Fruit fly (Drosophila melanogaster) whole organism, prepupa: ENCODE data around the gene CG5644.
A peak's percentile ranks its signal among the peaks of the same experiment; 100 is the strongest.

Experiments used
- Blimp-1 ChIP-seq: fragments of 200-800 bp; sonication (Bioruptor generic); optimal IDR thresholded peaks from 3 replicates; lab custom pipeline; 2017; ENCODE audit warnings: missing biosample characterization, missing genetic modification characterization, mild to moderate bottlenecking, moderate library complexity, missing genetic modification reagents
- CG10669 ChIP-seq: fragments of 200-800 bp; sonication (Bioruptor generic); optimal IDR thresholded peaks from 3 replicates; lab custom pipeline; 2018; ENCODE audit warnings: missing biosample characterization, mild to moderate bottlenecking, missing genetic modification characterization, moderate library complexity
- CG11294 ChIP-seq: fragments of 200-800 bp; sonication (Bioruptor generic); IDR thresholded peaks from 2 replicates; pipeline ENCODE4 v1.3.6; 2022; ENCODE audit warnings: missing biosample characterization, missing genetic modification characterization
- CG11902 ChIP-seq: fragments of 200-800 bp; sonication (Bioruptor generic); optimal IDR thresholded peaks from 3 replicates; lab custom pipeline; 2016; ENCODE audit warnings: missing biosample characterization, missing genetic modification characterization
- CG15336 ChIP-seq: fragments of 200-800 bp; sonication (Bioruptor generic); IDR thresholded peaks from 2 replicates; pipeline ENCODE4 v1.3.6; 2022; ENCODE audit warnings: missing biosample characterization, missing genetic modification characterization
- CG1621 ChIP-seq: fragments of 200-800 bp; sonication (Bioruptor generic); optimal IDR thresholded peaks from 3 replicates; lab custom pipeline; 2018; ENCODE audit warnings: missing biosample characterization, mild to moderate bottlenecking, missing genetic modification characterization
- CG3032 ChIP-seq: fragments of 200-800 bp; optimal IDR thresholded peaks from 2 replicates; lab custom pipeline; 2019; ENCODE audit warnings: missing biosample characterization, mild to moderate bottlenecking, missing genetic modification characterization, moderate library complexity
- CG31627 ChIP-seq: fragments of 200-800 bp; sonication (Bioruptor generic); optimal IDR thresholded peaks from 3 replicates; lab custom pipeline; 2016; ENCODE audit warnings: missing biosample characterization, missing genetic modification characterization
- CG32006 ChIP-seq: fragments of 200-800 bp; sonication (Bioruptor generic); optimal IDR thresholded peaks from 3 replicates; lab custom pipeline; 2017; ENCODE audit warnings: missing biosample characterization, mild to moderate bottlenecking, missing genetic modification characterization
- CG3919 ChIP-seq: fragments of 200-800 bp; sonication (Bioruptor generic); optimal IDR thresholded peaks from 3 replicates; lab custom pipeline; 2016; ENCODE audit warnings: missing biosample characterization, missing genetic modification characterization
- CG4318 ChIP-seq: fragments of 200-800 bp; sonication (Bioruptor generic); optimal IDR thresholded peaks from 3 replicates; lab custom pipeline; 2017; ENCODE audit warnings: missing biosample characterization, mild to moderate bottlenecking, missing genetic modification characterization
- CG6163 ChIP-seq: fragments of 200-800 bp; sonication (Bioruptor generic); IDR thresholded peaks from 3 replicates; pipeline ENCODE4 v1.3.6; 2022; ENCODE audit warnings: missing biosample characterization, missing genetic modification characterization
- CG6276 ChIP-seq: fragments of 200-800 bp; sonication (Bioruptor generic); optimal IDR thresholded peaks from 2 replicates; lab custom pipeline; 2017; ENCODE audit warnings: missing biosample characterization, mild to moderate bottlenecking, missing genetic modification characterization
- CG6792 ChIP-seq: fragments of 200-800 bp; sonication (Bioruptor generic); optimal IDR thresholded peaks from 3 replicates; lab custom pipeline; 2016; ENCODE audit warnings: missing biosample characterization, missing genetic modification characterization
- CG6854 ChIP-seq: fragments of 200-800 bp; sonication (Bioruptor generic); optimal IDR thresholded peaks from 2 replicates; lab custom pipeline; 2017; ENCODE audit warnings: missing biosample characterization, mild to moderate bottlenecking, missing genetic modification characterization
- CG7368 ChIP-seq: fragments of 200-800 bp; sonication (Bioruptor generic); optimal IDR thresholded peaks from 3 replicates; lab custom pipeline; 2016; ENCODE audit warnings: missing biosample characterization, missing genetic modification characterization
- CG8119 ChIP-seq: fragments of 200-800 bp; sonication (Bioruptor generic); IDR thresholded peaks from 3 replicates; pipeline ENCODE4 v1.3.6; 2022; ENCODE audit warnings: missing biosample characterization, missing genetic modification characterization
- CG8632 ChIP-seq: fragments of 200-800 bp; sonication (Bioruptor generic); optimal IDR thresholded peaks from 3 replicates; lab custom pipeline; 2016; ENCODE audit warnings: missing biosample characterization, missing genetic modification characterization
- CG9139 ChIP-seq: fragments of 200-800 bp; sonication (Bioruptor generic); optimal IDR thresholded peaks from 3 replicates; lab custom pipeline; 2017; ENCODE audit warnings: missing biosample characterization, mild to moderate bottlenecking, missing genetic modification characterization
- Eip75B ChIP-seq: fragments of 200-800 bp; sonication (Bioruptor generic); optimal IDR thresholded peaks from 3 replicates; lab custom pipeline; 2016; ENCODE audit warnings: missing biosample characterization, missing genetic modification characterization
- Eip78C ChIP-seq: fragments of 200-800 bp; sonication (Bioruptor generic); peaks from one replicate; lab custom pipeline; 2016; ENCODE audit warnings: missing biosample characterization, missing genetic modification characterization
- Eip93F ChIP-seq: fragments of 200-800 bp; sonication (Bioruptor generic); optimal IDR thresholded peaks from 2 replicates; lab custom pipeline; 2016; ENCODE audit warnings: missing biosample characterization, mild to moderate bottlenecking, missing genetic modification characterization
- Ets96B ChIP-seq: fragments of 200-800 bp; optimal IDR thresholded peaks from 2 replicates; lab custom pipeline; 2019; ENCODE audit warnings: missing biosample characterization, mild to moderate bottlenecking, missing genetic modification characterization, moderate library complexity
- Hr4 ChIP-seq: fragments of 200-800 bp; sonication (Bioruptor generic); optimal IDR thresholded peaks from 3 replicates; lab custom pipeline; 2016; ENCODE audit warnings: missing biosample characterization, missing genetic modification characterization
- Lpt ChIP-seq: fragments of 200-800 bp; sonication (Bioruptor generic); optimal IDR thresholded peaks from 3 replicates; lab custom pipeline; 2016; ENCODE audit warnings: missing biosample characterization, missing genetic modification characterization
- Sox14 ChIP-seq: fragments of 200-800 bp; sonication (Bioruptor generic); optimal IDR thresholded peaks from 3 replicates; lab custom pipeline; 2016; ENCODE audit warnings: missing biosample characterization, missing genetic modification characterization
- cyc ChIP-seq: fragments of 200-800 bp; sonication (Bioruptor generic); optimal IDR thresholded peaks from 3 replicates; lab custom pipeline; 2016; ENCODE audit warnings: missing biosample characterization, missing genetic modification characterization
- dac ChIP-seq: fragments of 200-800 bp; sonication (Bioruptor generic); optimal IDR thresholded peaks from 2 replicates; lab custom pipeline; 2017; ENCODE audit warnings: missing biosample characterization, mild to moderate bottlenecking, missing genetic modification characterization
- dsx ChIP-seq: fragments of 200-800 bp; optimal IDR thresholded peaks from 3 replicates; lab custom pipeline; 2019; ENCODE audit warnings: missing biosample characterization, mild to moderate bottlenecking, missing genetic modification characterization, moderate library complexity; ENCODE audit not compliant: poor library complexity, severe bottlenecking
- esn ChIP-seq: fragments of 200-800 bp; sonication (Bioruptor generic); optimal IDR thresholded peaks from 2 replicates; lab custom pipeline; 2016; ENCODE audit warnings: missing biosample characterization, mild to moderate bottlenecking, missing genetic modification characterization, moderate library complexity
- fd85E ChIP-seq: fragments of 200-800 bp; sonication (Bioruptor generic); optimal IDR thresholded peaks from 3 replicates; lab custom pipeline; 2016; ENCODE audit warnings: missing biosample characterization, missing genetic modification characterization
- fkh ChIP-seq: fragments of 200-800 bp; sonication (Bioruptor generic); optimal IDR thresholded peaks from 3 replicates; lab custom pipeline; 2017; ENCODE audit warnings: missing biosample characterization, mild to moderate bottlenecking, missing genetic modification characterization, moderate library complexity
- lz ChIP-seq: fragments of 200-800 bp; sonication (Bioruptor generic); optimal IDR thresholded peaks from 3 replicates; lab custom pipeline; 2016; ENCODE audit warnings: missing biosample characterization, missing genetic modification characterization
- net ChIP-seq: fragments of 200-800 bp; sonication (Bioruptor generic); optimal IDR thresholded peaks from 3 replicates; lab custom pipeline; 2016; ENCODE audit warnings: missing biosample characterization, missing genetic modification characterization
- pdm3 ChIP-seq: fragments of 200-800 bp; sonication (Bioruptor generic); optimal IDR thresholded peaks from 3 replicates; lab custom pipeline; 2016; ENCODE audit warnings: missing biosample characterization, missing genetic modification characterization
- spab ChIP-seq: fragments of 200-800 bp; sonication (Bioruptor generic); optimal IDR thresholded peaks from 2 replicates; lab custom pipeline; 2017; ENCODE audit warnings: missing biosample characterization, mild to moderate bottlenecking, missing genetic modification characterization, missing genetic modification reagents
- ss ChIP-seq, 2 experiments: fragments of 200-800 bp; sonication (Bioruptor generic); optimal IDR thresholded peaks; 2 replicates in 1 of 2; 3 replicates in 1 of 2; lab custom pipeline; 2017 to 2018; ENCODE audit warnings: mild to moderate bottlenecking in 2 of 2, missing biosample characterization in 2 of 2, missing genetic modification characterization in 2 of 2, moderate library complexity in 1 of 2
- svp ChIP-seq: fragments of 200-800 bp; sonication (Bioruptor generic); peaks from one replicate; lab custom pipeline; 2016; ENCODE audit warnings: missing biosample characterization, missing genetic modification characterization

CG5644 gene

dm6 chr3L:8996173-8996767 lies 16.6 kb upstream of the CG5644 start (continued):
- TF ChIP-seq Eip78C (GFP tag; lab: Kevin White, UChicago) (peak; percentile 97), Lpt (GFP tag; lab: Kevin White, UChicago) (peak; percentile 91), CG6276 (GFP tag; lab: Kevin White, UChicago) (peak; percentile 91), CG31627 (GFP tag; lab: Kevin White, UChicago) (peak; percentile 92), CG6792 (GFP tag; lab: Kevin White, UChicago) (peak; percentile 89), CG7368 (GFP tag; lab: Kevin White, UChicago) (peak; percentile 87), CG8632 (GFP tag; lab: Kevin White, UChicago) (peak; percentile 82), pdm3 (GFP tag; lab: Kevin White, UChicago) (peak; percentile 91), CG11902 (GFP tag; lab: Kevin White, UChicago) (peak; percentile 86)

- TF ChIP-seq CG9139 (GFP tag; lab: Kevin White, UChicago) = no peak
- TF ChIP-seq CG11902 (GFP tag; lab: Kevin White, UChicago) = no peak
- TF ChIP-seq Eip78C (GFP tag; lab: Kevin White, UChicago) = no peak
- TF ChIP-seq Blimp-1 (GFP tag; lab: Kevin White, UChicago) = no peak
- TF ChIP-seq svp = no peak
- TF ChIP-seq CG11294 (GFP tag; lab: Robert Waterston, UW) = no peak
- no peak for TF ChIP-seq CG6792 (GFP tag; lab: Kevin White, UChicago)
- TF ChIP-seq dsx = no peak
- no peak for TF ChIP-seq Lpt (GFP tag; lab: Kevin White, UChicago)
- no peak for TF ChIP-seq Sox14 (GFP tag; lab: Kevin White, UChicago)
- no peak for TF ChIP-seq Ets96B (tag; lab: Kevin White, UChicago)
- no peak for TF ChIP-seq dac (GFP tag; lab: Kevin White, UChicago)
- TF ChIP-seq, all 60 proteins: peak for 0
Observed at dm6 chr3L:8990128-8990527, 10.4 kb upstream of the CG5644 start, which contains the start of gene CG5280. Gene CG5280, minus strand, starts transcription at chr3L:8990228.

DNA sequence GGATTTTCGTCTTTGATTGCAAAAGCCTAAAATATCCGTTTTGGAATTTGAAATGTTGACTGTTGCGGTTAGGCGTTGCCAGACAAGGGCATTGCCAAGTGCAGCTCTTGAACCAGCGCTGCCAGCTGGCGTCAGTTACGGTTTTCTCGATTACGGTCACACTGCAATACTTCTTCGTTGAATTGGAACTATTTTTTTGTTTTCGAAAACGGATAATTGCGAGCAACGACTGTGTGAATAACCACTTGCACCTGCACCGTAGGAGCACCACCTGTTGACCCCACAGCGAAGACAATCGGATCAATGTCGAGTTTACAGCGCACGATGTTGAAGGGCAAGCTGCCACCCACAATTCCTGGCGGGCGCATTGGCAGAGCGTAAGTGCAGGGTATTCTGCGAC lies 6.9 kb upstream of the CG5644 start, which contains the start of gene CG5068:
Gene CG5068 (plus strand): TSS at position 129 of the 400 bp plus-strand sequence.
- peak; percentile 13 for TF ChIP-seq fkh (GFP tag; lab: Kevin White, UChicago)
- TF ChIP-seq lz (GFP tag; lab: Kevin White, UChicago) = no peak
- no peak for TF ChIP-seq CG32006 (GFP tag; lab: Kevin White, UChicago)
- TF ChIP-seq Ets96B (tag; lab: Kevin White, UChicago) = no peak

DNA sequence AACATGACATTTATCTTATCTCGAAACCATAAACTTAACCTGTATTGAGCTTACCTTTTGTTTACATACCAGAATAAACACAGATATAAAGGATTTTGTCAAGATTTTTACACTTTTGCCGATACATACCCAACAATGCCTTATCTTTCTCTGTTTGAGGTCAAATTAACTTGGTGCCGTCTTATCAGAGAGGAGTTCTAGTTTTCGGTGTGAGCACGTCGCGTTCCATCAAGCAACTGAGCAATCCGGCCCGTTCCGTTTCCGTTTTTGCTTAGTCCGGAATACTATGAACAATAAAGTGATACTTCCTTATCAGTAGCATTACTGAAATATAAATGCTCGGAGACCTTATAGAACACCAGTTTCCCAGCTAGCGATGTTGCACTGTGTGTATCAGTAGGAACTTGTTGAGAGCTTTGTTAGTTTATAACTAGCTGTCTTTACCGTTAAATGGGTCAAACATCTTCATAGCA lies 6.2 kb upstream of the CG5644 start, which contains the start of gene Galk:
Gene Galk (minus strand): TSS at position 244 of the 473 bp plus-strand sequence.
- 0 out of 2 replicates have a peak, but pooled peaks have one; percentile 32 for TF ChIP-seq CG11294 (GFP tag; lab: Robert Waterston, UW)
- TF ChIP-seq CG6163 = 0 out of 3 replicates have a peak, but pooled peaks have one; percentile 24
- TF ChIP-seq lz (GFP tag; lab: Kevin White, UChicago) = no peak
- no peak for TF ChIP-seq CG4318
- TF ChIP-seq Eip78C (GFP tag; lab: Kevin White, UChicago) = no peak
- TF ChIP-seq spab (GFP tag; lab: Kevin White, UChicago) = no peak
- TF ChIP-seq fkh (GFP tag; lab: Kevin White, UChicago) = peak; percentile 78
- 0 out of 2 replicates have a peak, but pooled peaks have one; percentile 14 for TF ChIP-seq CG15336
- TF ChIP-seq Eip75B (GFP tag; lab: Kevin White, UChicago) = no peak
- TF ChIP-seq CG1621 (tag; lab: Kevin White, UChicago) = no peak

dm6 chr3L:8985132-8985847 lies 5.6 kb upstream of the CG5644 start:
- TF ChIP-seq net (no peak), CG3919 (no peak), CG32006 (GFP tag; lab: Kevin White, UChicago) (no peak), CG6163 (no peak), pdm3 (GFP tag; lab: Kevin White, UChicago) (no peak), CG11902 (GFP tag; lab: Kevin White, UChicago) (no peak), fd85E (GFP tag; lab: Kevin White, UChicago) (no peak), CG3032 (tag; lab: Kevin White, UChicago) (peak; percentile 15), ss (GFP tag; optimal IDR thresholded peaks at IDR 0.05; lab: Kevin White, UChicago) (no peak), CG31627 (GFP tag; lab: Kevin White, UChicago) (peak; percentile 21), Eip78C (GFP tag; lab: Kevin White, UChicago) (no peak), Hr4 (GFP tag; lab: Kevin White, UChicago) (no peak), esn (GFP tag; lab: Kevin White, UChicago) (peak; percentile 41), Eip93F (GFP tag; lab: Kevin White, UChicago) (no peak), CG10669 (GFP tag; lab: Kevin White, UChicago) (no peak), svp (peak; percentile 71), dac (GFP tag; lab: Kevin White, UChicago) (no peak), CG6854 (no peak), lz (GFP tag; lab: Kevin White, UChicago) (peak; percentile 12), cyc (GFP tag; lab: Kevin White, UChicago) (no peak), CG8119 (GFP tag; lab: Robert Waterston, UW) (no peak)
